Worm (Caenorhabditis elegans): ENCODE data around the gene F55H2.5.
A peak's percentile ranks its signal among the peaks of the same experiment; 100 is the strongest.

DNA sequence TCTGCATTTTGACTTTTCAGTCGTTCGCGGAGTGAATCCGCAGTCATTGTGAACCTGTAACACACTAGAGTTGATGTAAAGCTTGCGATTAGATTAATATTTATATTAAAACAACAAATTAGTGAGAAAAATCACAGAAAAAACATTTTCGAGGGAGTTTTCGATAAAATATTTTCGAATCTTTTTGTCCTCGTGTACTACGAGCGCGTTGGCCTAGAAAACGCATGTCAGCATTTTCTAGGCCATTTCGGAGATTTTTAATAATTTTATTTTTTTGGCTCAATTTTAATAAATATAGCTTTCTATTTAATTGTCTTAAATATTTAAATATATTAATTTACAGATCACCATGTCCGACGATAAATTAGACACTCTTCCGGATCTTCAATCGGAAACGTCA is 45.8 kb upstream of the F55H2.5 start, which contains the start of gene B0464.9:
- peak; percentile 31 to 66 (median 52) for TF ChIP-seq ceh-82 (tag; optimal IDR thresholded peaks at IDR 0.05)
- peak; percentile 90 for TF ChIP-seq fkh-4 (tag; optimal IDR thresholded peaks at IDR 0.05; ENCODE audit: borderline replicate concordance)
- TF ChIP-seq nhr-71 (tag; optimal IDR thresholded peaks at IDR 0.05), result peak; percentile 84
- no peak for TF ChIP-seq unc-62 (GFP tag; optimal IDR thresholded peaks at IDR 0.05)
